Worm (Caenorhabditis elegans): Measurements from ENCODE around the gene ulp-1.

The ulp-1 gene

DNA sequence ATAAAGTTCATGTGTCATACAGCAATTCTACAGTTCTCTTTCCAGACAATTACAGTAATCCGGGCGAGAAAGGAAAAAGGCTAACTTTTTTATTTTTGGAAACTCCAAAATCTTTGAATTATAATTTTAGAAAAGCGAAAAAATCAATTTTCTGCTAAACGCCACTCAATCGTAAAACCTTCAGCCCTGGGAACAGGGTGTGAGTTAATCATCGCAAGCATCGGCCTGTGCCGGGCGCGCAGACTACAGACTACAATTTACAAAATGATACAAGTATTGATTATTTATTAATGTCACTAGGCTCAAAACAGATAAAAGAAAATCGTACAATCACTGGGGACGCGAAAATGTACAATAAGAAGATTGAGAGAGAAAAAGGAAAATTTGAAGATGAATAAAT, 38.9 kb downstream of the ulp-1 start:
- TF ChIP-seq mab-5 (tag; optimal IDR thresholded peaks at IDR 0.05) (no peak), sem-2 (GFP tag; optimal IDR thresholded peaks at IDR 0.05) (no peak), hlh-1 (tag; optimal IDR thresholded peaks at IDR 0.05) (no peak), pha-4 (tag; optimal IDR thresholded peaks at IDR 0.05) (no peak)

DNA sequence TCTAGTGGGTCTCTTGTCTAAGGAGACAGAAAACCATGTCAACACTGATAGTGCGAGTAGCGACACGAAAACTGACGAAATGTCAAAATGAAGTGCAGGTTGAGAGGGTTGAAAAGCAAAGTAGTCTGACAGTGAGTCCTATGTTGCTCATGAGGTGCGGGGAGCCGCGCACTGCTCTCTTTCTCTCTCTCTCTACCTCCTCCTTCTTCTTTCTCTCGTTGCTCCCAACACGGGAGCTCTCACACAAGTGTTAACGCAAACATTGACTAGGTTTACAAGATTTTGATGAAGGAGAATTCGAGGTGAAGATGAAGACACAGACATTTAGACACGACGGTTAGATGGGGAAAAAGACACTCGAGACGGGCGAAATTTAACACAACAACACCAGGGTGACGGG, 40.3 kb downstream of the ulp-1 start:
- TF ChIP-seq mab-5 (tag; optimal IDR thresholded peaks at IDR 0.05) = no peak

DNA sequence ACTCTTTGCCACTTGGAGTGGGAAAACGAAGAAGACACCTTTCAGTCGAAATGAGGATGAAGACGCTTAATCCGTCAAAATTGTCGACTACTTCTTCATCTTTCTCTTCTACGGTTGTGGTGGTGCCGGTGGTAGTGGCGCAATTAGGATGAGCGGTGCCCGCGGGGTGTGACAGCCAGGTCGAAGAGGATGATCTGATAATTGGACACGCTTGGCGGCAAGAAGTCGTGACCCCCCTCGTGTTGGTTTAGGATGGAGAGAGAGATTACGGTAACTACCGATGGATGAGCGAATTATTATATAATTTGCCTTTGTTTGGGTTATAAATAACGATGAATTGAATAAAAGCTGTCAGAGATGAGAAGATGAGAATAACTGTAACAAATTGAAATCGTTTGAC, 42.6 kb downstream of the ulp-1 start:
- TF ChIP-seq nhr-28 (tag; optimal IDR thresholded peaks at IDR 0.05) (no peak), nhr-12 (tag; optimal IDR thresholded peaks at IDR 0.05) (no peak), elt-1 (tag; optimal IDR thresholded peaks at IDR 0.05; ENCODE audit: borderline replicate concordance, insufficient read depth) (no peak), ceh-83 (GFP tag; optimal IDR thresholded peaks at IDR 0.05) (no peak), nhr-2 (tag; optimal IDR thresholded peaks at IDR 0.05) (peak; percentile 79)

DNA sequence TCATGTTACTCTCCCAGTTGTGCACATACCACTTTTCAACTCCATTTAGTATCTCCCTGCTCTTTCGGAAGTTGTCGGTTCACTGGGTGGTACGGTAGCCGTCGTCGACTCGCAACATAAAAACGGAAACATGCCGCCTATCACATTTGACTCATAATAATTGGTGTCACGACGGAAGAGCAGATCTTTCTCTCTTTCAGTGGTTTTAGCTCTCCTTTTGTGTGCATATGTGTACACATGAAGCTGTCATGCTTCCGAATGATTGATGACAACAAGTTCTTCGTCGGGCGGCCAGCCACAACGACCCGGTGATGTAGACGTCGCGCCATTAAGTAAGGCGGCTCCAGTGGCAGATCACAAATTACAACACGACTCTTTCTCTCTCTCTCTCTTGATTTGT, 43.8 kb downstream of the ulp-1 start:
- TF ChIP-seq zip-8 (tag; optimal IDR thresholded peaks at IDR 0.05) (no peak), sptf-1 (tag; optimal IDR thresholded peaks at IDR 0.05) (no peak), nhr-2 (tag; optimal IDR thresholded peaks at IDR 0.05) (no peak), elt-1 (tag; optimal IDR thresholded peaks at IDR 0.05; ENCODE audit: borderline replicate concordance, insufficient read depth) (no peak), ceh-83 (GFP tag; optimal IDR thresholded peaks at IDR 0.05) (no peak), nhr-237 (tag; optimal IDR thresholded peaks at IDR 0.05) (no peak), mab-5 (tag; optimal IDR thresholded peaks at IDR 0.05) (no peak), ces-1 (GFP tag; optimal IDR thresholded peaks at IDR 0.05) (no peak), drap-1 (GFP tag; optimal IDR thresholded peaks at IDR 0.05) (no peak), unc-62 (GFP tag; optimal IDR thresholded peaks at IDR 0.05) (no peak)

DNA sequence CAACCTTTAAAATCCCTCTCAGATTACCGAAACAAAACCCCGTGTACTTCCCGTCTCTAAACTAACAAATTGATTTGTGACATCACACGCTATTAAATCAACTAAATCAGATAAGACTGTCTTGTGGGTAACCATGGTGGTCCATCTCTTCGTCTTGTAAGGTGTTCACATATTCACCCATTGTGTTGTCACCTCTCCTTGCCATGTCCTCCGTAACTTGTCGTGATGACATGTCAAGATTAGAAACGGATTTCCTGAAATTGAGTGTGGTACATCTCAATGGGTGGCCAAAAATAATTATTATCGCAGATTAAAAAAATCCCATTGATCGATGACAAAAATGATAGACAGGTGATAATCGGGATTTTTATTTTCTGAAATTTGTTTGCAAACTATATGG, 45.2 kb downstream of the ulp-1 start:
- TF ChIP-seq ceh-83 (GFP tag; optimal IDR thresholded peaks at IDR 0.05) = no peak
- TF ChIP-seq mls-2 (tag; optimal IDR thresholded peaks at IDR 0.05) = no peak
- TF ChIP-seq elt-1 (tag; optimal IDR thresholded peaks at IDR 0.05; ENCODE audit: borderline replicate concordance, insufficient read depth) = peak; percentile 68
- TF ChIP-seq nhr-2 (tag; optimal IDR thresholded peaks at IDR 0.05) = peak; percentile 33
- peak; percentile 42 for TF ChIP-seq unc-62 (GFP tag; optimal IDR thresholded peaks at IDR 0.05)

DNA sequence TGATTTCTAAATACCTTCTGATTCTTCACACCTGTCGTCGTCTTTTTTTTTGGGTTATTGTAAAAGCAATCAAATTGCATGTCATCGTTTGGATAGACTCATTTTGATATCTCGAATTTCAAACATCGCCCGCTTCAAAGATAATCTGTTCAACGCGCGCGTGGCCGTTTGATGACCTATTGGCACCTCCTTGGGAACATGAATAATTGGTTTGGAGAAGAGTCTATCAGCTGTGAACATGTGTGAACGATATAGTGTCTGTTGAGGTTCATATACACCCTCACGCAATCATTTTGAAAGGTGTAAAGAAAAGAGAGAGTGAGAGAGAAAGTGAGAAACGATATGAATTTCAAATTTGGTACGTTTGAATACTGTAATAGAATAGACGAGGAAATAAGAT, 49.0 kb downstream of the ulp-1 start:
- TF ChIP-seq lin-32 (GFP tag; optimal IDR thresholded peaks at IDR 0.05) = peak; percentile 84
- no peak for TF ChIP-seq unc-62 (GFP tag; optimal IDR thresholded peaks at IDR 0.05)
- peak; percentile 24 for TF ChIP-seq nhr-2 (tag; optimal IDR thresholded peaks at IDR 0.05)
- TF ChIP-seq cnd-1 (tag; optimal IDR thresholded peaks at IDR 0.05) = no peak

DNA sequence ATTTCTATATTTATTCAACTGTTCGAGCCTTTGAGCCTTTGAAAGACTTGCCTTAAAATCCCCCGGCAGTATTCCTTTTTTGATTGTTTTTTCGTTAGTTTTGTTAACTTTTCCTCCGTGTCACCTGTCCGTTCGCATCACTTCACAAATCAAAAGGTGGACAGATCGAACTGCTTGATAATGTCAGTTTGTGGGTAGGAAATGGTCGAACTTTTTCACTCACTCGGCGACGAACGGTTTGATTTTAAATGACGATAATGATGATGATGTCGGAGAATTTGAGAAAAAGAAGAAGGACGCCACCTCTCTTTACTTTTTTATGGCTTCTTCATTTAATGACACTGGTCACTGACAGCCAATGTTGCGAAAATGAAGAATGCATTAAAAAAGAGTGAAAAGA, 50.5 kb downstream of the ulp-1 start:
- no peak for TF ChIP-seq lsy-2 (tag; optimal IDR thresholded peaks at IDR 0.05)
- no peak for TF ChIP-seq pha-4 (tag; optimal IDR thresholded peaks at IDR 0.05)
- no peak for TF ChIP-seq unc-62 (GFP tag; optimal IDR thresholded peaks at IDR 0.05)
- no peak for TF ChIP-seq mab-5 (tag; optimal IDR thresholded peaks at IDR 0.05)
- TF ChIP-seq unc-120 (tag; optimal IDR thresholded peaks at IDR 0.05; ENCODE audit: poor library complexity, severe bottlenecking) = no peak
- no peak for TF ChIP-seq nhr-2 (tag; optimal IDR thresholded peaks at IDR 0.05)
- TF ChIP-seq elt-3 (tag; optimal IDR thresholded peaks at IDR 0.05) = no peak
- TF ChIP-seq lin-13 (tag; optimal IDR thresholded peaks at IDR 0.05) = no peak
- TF ChIP-seq zip-8 (tag; optimal IDR thresholded peaks at IDR 0.05) = no peak
- TF ChIP-seq nhr-12 (tag; optimal IDR thresholded peaks at IDR 0.05) = no peak
- TF ChIP-seq ztf-11 (tag; optimal IDR thresholded peaks at IDR 0.05) = no peak
- TF ChIP-seq ceh-83 (GFP tag; optimal IDR thresholded peaks at IDR 0.05) = no peak

Measured in whole organism, mixed stage, embryonic.